Worm (Caenorhabditis elegans) whole organism, L2 larva: ENCODE measurements around the gene pals-29.

Experiments
- F13H6.1 ChIP-seq: sonication (generic microtip); optimal IDR thresholded peaks from 2 replicates; lab custom pipeline; 2016; ENCODE audit warnings: missing genetic modification characterization, missing compliant biosample characterization
- blmp-1 ChIP-seq: sonication (generic microtip); optimal IDR thresholded peaks from 2 replicates; lab custom pipeline; 2017; ENCODE audit warnings: missing genetic modification characterization, mild to moderate bottlenecking, missing compliant biosample characterization, antibody characterized with exemption, moderate library complexity; ENCODE audit not compliant: insufficient read depth
- dmd-4 ChIP-seq: sonication (generic microtip); optimal IDR thresholded peaks from 2 replicates; lab custom pipeline; 2017; ENCODE audit warnings: missing biosample characterization, missing genetic modification characterization
- fos-1 ChIP-seq: fragments of 150-350 bp; optimal IDR thresholded peaks from 2 replicates; lab custom pipeline; 2014; ENCODE audit warnings: missing biosample characterization, missing genetic modification characterization

- TF ChIP-seq F13H6.1 (tag; lab: Kevin White, UChicago): no peak
- no peak for TF ChIP-seq dmd-4
- TF ChIP-seq fos-1: no peak
- no peak for TF ChIP-seq blmp-1 (tag; lab: Kevin White, UChicago)
Measured at ce11 chrIV:14528718-14529117, 13.7 kb downstream of the pals-29 start, which contains the start of gene T27E7.3.
